Worm (Caenorhabditis elegans) whole organism, young adult: ENCODE data around the gene irld-11.

Source experiments
- B0261.1 ChIP-seq: sonication (generic microtip); optimal IDR thresholded peaks from 2 replicates; lab custom pipeline; 2016; ENCODE audit warnings: mild to moderate bottlenecking, missing genetic modification characterization, moderate library complexity, missing compliant biosample characterization
- D2030.7 ChIP-seq: fragments of 200-800 bp; sonication (Bioruptor generic); IDR thresholded peaks from 2 replicates; pipeline ENCODE4 v1.3.6; 2022; ENCODE audit warnings: missing genetic modification reagents, missing genetic modification characterization, missing compliant biosample characterization
- F33H1.4 ChIP-seq: fragments of 200-800 bp; sonication (Bioruptor generic); IDR thresholded peaks from 2 replicates; pipeline ENCODE4 v1.3.6; 2022; ENCODE audit warnings: missing genetic modification reagents, missing genetic modification characterization, missing compliant biosample characterization
- F49E8.2 ChIP-seq: sonication (generic microtip); optimal IDR thresholded peaks from 3 replicates; lab custom pipeline; 2017; ENCODE audit warnings: missing genetic modification characterization, mild to moderate bottlenecking, missing compliant biosample characterization, antibody characterized with exemption, moderate library complexity; ENCODE audit not compliant: insufficient read depth
- F57A8.1 ChIP-seq: fragments of 200-800 bp; sonication (Bioruptor generic); optimal IDR thresholded peaks from 2 replicates; lab custom pipeline; 2018; ENCODE audit warnings: mild to moderate bottlenecking, missing genetic modification characterization, moderate library complexity, missing compliant biosample characterization
- Y53G8AR.9 ChIP-seq: fragments of 200-800 bp; sonication (Bioruptor generic); conservative IDR thresholded peaks from 2 replicates; pipeline ENCODE4 v1.3.6; 2022; ENCODE audit warnings: missing genetic modification reagents, missing genetic modification characterization, missing compliant biosample characterization
- ZK185.1 ChIP-seq: sonication (generic microtip); optimal IDR thresholded peaks from 2 replicates; lab custom pipeline; 2016; ENCODE audit warnings: mild to moderate bottlenecking, missing genetic modification characterization, missing compliant biosample characterization; ENCODE audit not compliant: poor library complexity, severe bottlenecking
- aptf-2 ChIP-seq: fragments of 200-800 bp; sonication (Bioruptor generic); conservative IDR thresholded peaks from 2 replicates; pipeline ENCODE4 v1.3.6; 2022; ENCODE audit warnings: missing genetic modification reagents, missing genetic modification characterization, missing compliant biosample characterization
- athp-1 ChIP-seq: sonication (generic microtip); optimal IDR thresholded peaks from 2 replicates; lab custom pipeline; 2017; ENCODE audit warnings: mild to moderate bottlenecking, missing genetic modification characterization, missing compliant biosample characterization
- bed-1 ChIP-seq: fragments of 200-800 bp; sonication (Bioruptor generic); IDR thresholded peaks from 2 replicates; pipeline ENCODE4 v1.3.6; 2022; ENCODE audit warnings: missing genetic modification reagents, missing genetic modification characterization, missing compliant biosample characterization
- ccch-3 ChIP-seq: fragments of 200-800 bp; sonication (Bioruptor generic); optimal IDR thresholded peaks from 2 replicates; lab custom pipeline; 2018; ENCODE audit warnings: mild to moderate bottlenecking, missing genetic modification characterization, missing compliant biosample characterization
- ceh-40 ChIP-seq: fragments of 200-800 bp; sonication (Bioruptor generic); IDR thresholded peaks from 2 replicates; pipeline ENCODE4 v1.3.6; 2022; ENCODE audit warnings: missing genetic modification characterization, missing compliant biosample characterization
- ceh-58 ChIP-seq: fragments of 200-800 bp; sonication (Bioruptor generic); IDR thresholded peaks from 2 replicates; pipeline ENCODE4 v1.3.6; 2022; ENCODE audit warnings: missing genetic modification characterization, missing compliant biosample characterization
- chd-7 ChIP-seq: sonication (generic microtip); optimal IDR thresholded peaks from 2 replicates; lab custom pipeline; 2016; ENCODE audit warnings: mild to moderate bottlenecking, missing genetic modification characterization, moderate library complexity, missing compliant biosample characterization
- efl-1 ChIP-seq: fragments of 150-350 bp; optimal IDR thresholded peaks from 2 replicates; lab custom pipeline; 2014; ENCODE audit warnings: missing biosample characterization, missing genetic modification reagents, missing genetic modification characterization
- hlh-12 ChIP-seq: sonication (generic microtip); optimal IDR thresholded peaks from 2 replicates; lab custom pipeline; 2016; ENCODE audit warnings: missing genetic modification characterization, missing compliant biosample characterization
- hmg-1.2 ChIP-seq: fragments of 200-800 bp; sonication (Bioruptor generic); IDR thresholded peaks from 2 replicates; pipeline ENCODE4 v1.3.6; 2022; ENCODE audit warnings: missing genetic modification reagents, missing genetic modification characterization, missing compliant biosample characterization
- let-526 ChIP-seq: fragments of 200-800 bp; sonication (Bioruptor generic); IDR thresholded peaks from 2 replicates; pipeline ENCODE4 v1.3.6; 2022; ENCODE audit warnings: missing genetic modification reagents, missing genetic modification characterization, missing compliant biosample characterization
- lin-26 ChIP-seq: fragments of 200-800 bp; sonication (Bioruptor generic); IDR thresholded peaks from 2 replicates; pipeline ENCODE4 v1.3.6; 2022; ENCODE audit warnings: missing genetic modification reagents, missing genetic modification characterization, missing compliant biosample characterization
- lin-40 ChIP-seq: sonication (generic microtip); optimal IDR thresholded peaks from 2 replicates; lab custom pipeline; 2016; ENCODE audit warnings: missing genetic modification characterization, mild to moderate bottlenecking, missing compliant biosample characterization, missing genotype, missing genetic modification reagents
- madf-6 ChIP-seq: fragments of 200-800 bp; sonication (Bioruptor generic); IDR thresholded peaks from 2 replicates; pipeline ENCODE4 v1.3.6; 2022; ENCODE audit warnings: missing genetic modification reagents, missing genetic modification characterization, missing compliant biosample characterization
- madf-8 ChIP-seq: fragments of 200-800 bp; sonication (Bioruptor generic); conservative IDR thresholded peaks from 2 replicates; pipeline ENCODE4 v1.3.6; 2022; ENCODE audit warnings: missing genetic modification reagents, missing genetic modification characterization, missing compliant biosample characterization
- mcd-1 ChIP-seq: fragments of 200-800 bp; sonication (Bioruptor generic); IDR thresholded peaks from 2 replicates; pipeline ENCODE4 v1.3.6; 2022; ENCODE audit warnings: missing genetic modification reagents, missing genetic modification characterization, missing compliant biosample characterization
- mel-28 ChIP-seq: sonication (generic microtip); optimal IDR thresholded peaks from 2 replicates; lab custom pipeline; 2016; ENCODE audit warnings: borderline replicate concordance, mild to moderate bottlenecking, missing genetic modification characterization, missing compliant biosample characterization
- mes-4 ChIP-seq: sonication (generic microtip); optimal IDR thresholded peaks from 2 replicates; lab custom pipeline; 2016; ENCODE audit warnings: missing genotype, missing genetic modification characterization, missing compliant biosample characterization
- mxl-1 ChIP-seq: sonication (generic microtip); optimal IDR thresholded peaks from 2 replicates; lab custom pipeline; 2016; ENCODE audit warnings: missing genetic modification characterization, missing compliant biosample characterization
- nhr-179 ChIP-seq: sonication (generic microtip); optimal IDR thresholded peaks from 2 replicates; lab custom pipeline; 2016; ENCODE audit warnings: mild to moderate bottlenecking, missing genetic modification characterization, missing compliant biosample characterization
- nhr-80 ChIP-seq: sonication (generic microtip); optimal IDR thresholded peaks from 2 replicates; lab custom pipeline; 2016; ENCODE audit warnings: missing genetic modification characterization, missing compliant biosample characterization
- rcor-1 ChIP-seq: fragments of 200-800 bp; sonication (Bioruptor generic); IDR thresholded peaks from 2 replicates; pipeline ENCODE4 v1.3.6; 2022; ENCODE audit warnings: missing genetic modification reagents, missing genetic modification characterization, missing compliant biosample characterization
- rpc-1 ChIP-seq, 2 experiments: fragments of 150-350 bp in 1 of 2; sonication (generic microtip) in 1 of 2; optimal IDR thresholded peaks; 2 replicates each; lab custom pipeline; 2014 to 2018; ENCODE audit warnings: missing biosample characterization in 1 of 2, missing genetic modification characterization in 1 of 2, missing genetic modification reagents in 1 of 2, missing genotype in 1 of 2
- snpc-1.1 ChIP-seq: sonication (generic microtip); optimal IDR thresholded peaks from 2 replicates; lab custom pipeline; 2017; ENCODE audit warnings: missing genetic modification characterization, mild to moderate bottlenecking, missing compliant biosample characterization, antibody characterized with exemption, moderate library complexity, missing genotype, missing genetic modification reagents; ENCODE audit not compliant: insufficient read depth
- snpc-1.3 ChIP-seq: sonication (generic microtip); optimal IDR thresholded peaks from 2 replicates; lab custom pipeline; 2017; ENCODE audit warnings: missing genetic modification characterization, mild to moderate bottlenecking, missing compliant biosample characterization, antibody characterized with exemption, moderate library complexity, missing genotype, missing genetic modification reagents; ENCODE audit not compliant: insufficient read depth
- tbp1 ChIP-seq: fragments of 200-800 bp; sonication (Bioruptor generic); optimal IDR thresholded peaks from 2 replicates; lab custom pipeline; 2018; ENCODE audit warnings: mild to moderate bottlenecking, missing genetic modification characterization, missing compliant biosample characterization
- tbx-9 ChIP-seq: sonication (generic microtip); optimal IDR thresholded peaks from 2 replicates; lab custom pipeline; 2016; ENCODE audit warnings: borderline replicate concordance, missing genetic modification characterization, inconsistent platforms, missing compliant biosample characterization
- ztf-18 ChIP-seq: sonication (generic microtip); optimal IDR thresholded peaks from 2 replicates; lab custom pipeline; 2016; ENCODE audit warnings: missing genotype, mild to moderate bottlenecking, missing genetic modification characterization, missing compliant biosample characterization

irld-11 gene

DNA sequence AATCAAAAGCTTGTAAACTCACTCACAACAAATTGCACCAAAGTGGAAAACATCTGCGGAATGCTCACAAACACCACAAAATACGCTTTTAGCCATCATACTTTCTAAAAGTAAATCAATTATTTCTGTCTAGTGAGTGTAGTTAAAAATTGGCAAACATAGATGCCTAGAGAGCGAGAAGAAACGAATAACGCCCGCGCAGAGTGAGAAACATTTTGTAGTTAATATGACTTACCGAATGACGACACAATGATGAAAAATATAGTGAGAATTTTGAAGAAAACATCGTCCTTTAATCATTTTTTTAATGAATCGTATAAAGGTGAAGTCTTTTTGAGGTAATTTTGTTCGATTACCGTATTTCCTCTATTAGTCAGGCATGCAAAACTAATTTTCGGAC is 25.6 kb upstream of the irld-11 start, which contains the start of gene nhr-238:
nhr-238 (minus strand) TSS at position 104 of the 400 bp plus-strand sequence.
- TF ChIP-seq efl-1 (GFP tag; lab: Kevin White, UChicago) (no peak), let-526 (GFP tag; lab: Robert Waterston, UW) (no peak), snpc-1.1 (tag; lab: Kevin White, UChicago) (no peak), tbx-9 (tag; lab: Kevin White, UChicago) (no peak), mxl-1 (tag; lab: Kevin White, UChicago) (no peak), bed-1 (GFP tag; lab: Robert Waterston, UW) (no peak), mel-28 (tag; lab: Kevin White, UChicago) (no peak), B0261.1 (tag; lab: Kevin White, UChicago) (no peak), ztf-18 (tag; lab: Kevin White, UChicago) (no peak), chd-7 (no peak), F57A8.1 (GFP tag; lab: Kevin White, UChicago) (no peak), madf-6 (GFP tag; lab: Robert Waterston, UW) (no peak), athp-1 (tag; lab: Kevin White, UChicago) (no peak), mcd-1 (GFP tag; lab: Robert Waterston, UW) (no peak), mes-4 (no peak)

DNA sequence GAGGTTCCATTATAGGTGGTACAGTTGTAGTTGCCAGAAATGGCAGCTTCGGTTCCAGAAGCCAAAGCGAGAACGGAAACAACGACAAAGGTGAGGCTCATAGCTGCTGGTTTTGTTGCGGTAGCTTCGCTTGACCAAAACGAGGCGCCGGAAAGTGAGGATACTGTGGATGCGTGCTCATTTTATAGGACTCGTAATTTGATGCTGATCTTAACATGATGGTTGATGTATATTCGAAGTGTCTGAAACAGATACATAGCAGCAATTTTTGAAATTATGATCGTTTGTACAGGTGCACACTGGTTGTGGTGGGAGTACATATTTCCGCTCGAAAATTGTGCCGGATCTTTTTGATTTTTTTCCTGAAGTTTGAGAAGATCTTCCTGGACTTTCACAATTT is 23.8 kb upstream of the irld-11 start, which contains the start of gene Y46H3D.8:
Y46H3D.8 (minus strand) TSS at position 101 of the 400 bp plus-strand sequence.
- TF ChIP-seq snpc-1.3 (tag; lab: Kevin White, UChicago), result no peak
- TF ChIP-seq efl-1 (GFP tag; lab: Kevin White, UChicago), result no peak
- TF ChIP-seq hlh-12, result no peak
- no peak for TF ChIP-seq D2030.7 (GFP tag; lab: Robert Waterston, UW)
- no peak for TF ChIP-seq lin-26 (GFP tag; lab: Robert Waterston, UW)
- TF ChIP-seq madf-8 (GFP tag; lab: Robert Waterston, UW), result no peak
- no peak for TF ChIP-seq lin-40
- no peak for TF ChIP-seq ZK185.1 (tag; lab: Kevin White, UChicago)
- TF ChIP-seq mel-28 (tag; lab: Kevin White, UChicago), result no peak

DNA sequence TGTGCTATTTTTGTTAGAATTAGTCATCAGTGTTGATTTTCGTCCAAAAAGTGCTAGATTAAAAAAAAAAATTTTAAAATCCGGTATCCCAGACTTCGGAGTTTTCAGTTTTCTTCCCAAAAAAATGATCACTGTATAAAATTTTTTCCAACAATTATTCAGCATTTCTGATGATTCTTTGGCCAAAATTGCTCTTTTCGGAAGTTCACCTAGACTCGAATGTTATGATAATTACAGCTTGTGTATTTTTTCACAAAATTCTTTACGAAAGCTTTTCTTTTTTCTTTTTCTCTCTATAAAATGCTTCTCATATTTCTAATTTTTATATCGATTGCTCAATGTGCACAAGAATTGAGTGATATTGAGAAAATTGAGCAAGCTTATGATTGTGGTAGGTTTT is 23.2 kb upstream of the irld-11 start, which contains the start of gene irld-17:
irld-17 (plus strand) TSS at position 301 of the 400 bp plus-strand sequence.
- TF ChIP-seq rcor-1 (GFP tag; lab: Robert Waterston, UW), result no peak

DNA sequence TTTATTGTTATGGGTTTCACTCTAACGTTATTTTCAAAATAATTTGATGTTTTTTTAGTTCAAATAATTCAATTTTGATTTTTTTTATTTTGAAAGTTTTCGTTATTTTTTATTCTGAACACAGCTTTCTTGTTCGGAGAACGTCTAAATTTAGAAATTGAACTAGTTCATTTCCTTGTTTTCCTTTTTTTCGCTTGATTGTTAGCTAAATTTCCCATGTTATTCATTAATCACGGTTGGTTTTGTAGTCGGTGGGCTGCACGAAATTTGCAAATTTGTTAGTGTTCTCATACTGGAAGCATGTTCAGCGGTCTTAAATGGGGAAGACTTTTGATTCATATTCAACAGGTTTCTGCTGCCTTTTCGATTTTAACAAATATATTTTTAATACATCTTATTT is 19.1 kb upstream of the irld-11 start, which contains the start of gene str-222:
str-222 (plus strand) TSS at position 301 of the 400 bp plus-strand sequence.
- TF ChIP-seq nhr-80 (tag; lab: Kevin White, UChicago), result no peak
- TF ChIP-seq F49E8.2, result no peak
- TF ChIP-seq ccch-3 (GFP tag; lab: Kevin White, UChicago), result no peak
- TF ChIP-seq rpc-1 (optimal IDR thresholded peaks at IDR 0.05; lab: Kevin White, UChicago), result no peak
- no peak for TF ChIP-seq rpc-1 (tag; optimal IDR thresholded peaks at IDR 0.05; lab: Kevin White, UChicago)
- TF ChIP-seq hmg-1.2 (GFP tag; lab: Robert Waterston, UW), result no peak
- TF ChIP-seq, all 124 proteins: peak for 0

DNA sequence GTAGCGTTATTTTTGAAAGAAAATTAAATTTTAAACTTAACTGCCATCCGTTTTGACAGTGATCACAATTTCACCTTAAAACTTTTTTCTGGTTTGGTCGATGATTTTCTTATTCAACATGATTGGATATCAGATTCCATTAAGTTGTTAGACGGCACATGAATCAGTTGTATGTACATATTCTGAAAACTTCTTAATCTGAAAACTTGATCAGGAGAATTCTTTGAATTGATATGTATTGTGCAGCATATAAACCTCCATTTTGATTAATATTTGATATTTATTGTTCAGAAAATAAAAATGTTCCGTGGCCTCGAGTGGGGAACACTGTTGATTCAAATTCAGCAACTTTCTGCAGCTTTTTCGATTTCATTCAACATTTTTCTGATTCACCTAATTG is 14.9 kb upstream of the irld-11 start, which contains the start of gene str-221:
str-221 (plus strand) TSS at position 301 of the 400 bp plus-strand sequence.
- TF ChIP-seq tbp1 (GFP tag; lab: Kevin White, UChicago), result no peak
- TF ChIP-seq bed-1 (GFP tag; lab: Robert Waterston, UW), result no peak
- no peak for TF ChIP-seq ceh-40 (GFP tag; lab: Robert Waterston, UW)
- no peak for TF ChIP-seq F33H1.4
- TF ChIP-seq ceh-58 (GFP tag; lab: Robert Waterston, UW), result no peak
- no peak for TF ChIP-seq Y53G8AR.9 (GFP tag; lab: Robert Waterston, UW)
- no peak for TF ChIP-seq aptf-2
- no peak for TF ChIP-seq nhr-179
